Worm (Caenorhabditis elegans): ENCODE data around the gene C14C10.5.

C14C10.5 gene

DNA sequence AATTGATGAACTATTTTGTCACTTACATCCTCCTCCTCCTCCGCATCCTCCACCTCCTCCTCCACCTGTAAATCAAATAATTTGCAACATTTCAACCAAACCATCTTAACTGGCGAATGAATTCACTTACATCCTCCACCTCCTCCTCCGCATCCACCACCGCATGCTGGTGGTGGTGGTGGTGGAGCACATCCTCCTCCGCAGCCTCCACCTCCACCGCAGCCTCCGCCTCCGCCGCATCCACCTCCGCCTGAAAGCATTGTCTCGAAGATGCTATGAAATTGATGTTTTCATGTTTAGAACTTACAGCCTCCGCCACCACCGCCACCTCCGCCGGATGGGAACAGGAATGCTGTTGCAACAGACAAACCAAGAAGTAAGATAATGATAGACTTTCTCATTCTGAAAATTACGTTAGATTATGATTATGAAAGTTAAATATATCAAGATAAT lies 23.5 kb upstream of the C14C10.5 start, which contains the start of gene grl-23:
grl-23 (minus strand) TSS at position 403 of the 453 bp plus-strand sequence.
- TF ChIP-seq B0310.2 (tag; optimal IDR thresholded peaks at IDR 0.05), result no peak
- no peak for TF ChIP-seq hmbx-1 (tag; optimal IDR thresholded peaks at IDR 0.05)

DNA sequence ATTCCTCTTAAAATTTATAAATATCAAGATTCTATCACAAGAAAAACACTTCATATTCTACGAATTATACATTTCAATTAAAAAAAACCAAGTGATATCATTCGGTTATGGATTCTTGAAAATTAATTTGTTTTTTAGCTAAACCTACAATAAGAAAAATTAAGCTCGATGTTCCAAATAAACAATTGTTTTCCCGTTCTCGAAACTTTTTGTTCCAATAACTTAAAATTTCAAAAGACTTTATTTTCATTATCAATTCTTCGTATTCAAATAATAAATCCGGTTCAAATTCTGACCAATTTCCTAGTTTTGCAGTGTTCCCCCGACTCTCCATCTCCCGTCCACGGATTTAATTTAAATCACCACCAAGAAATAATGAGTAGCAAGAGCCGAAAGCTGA lies 20.7 kb upstream of the C14C10.5 start, which contains the start of gene E02A10.3:
E02A10.3 (plus strand) TSS at position 301 of the 400 bp plus-strand sequence.
- TF ChIP-seq ceh-36 (tag; optimal IDR thresholded peaks at IDR 0.05), result no peak
- TF ChIP-seq tra-4 (tag; optimal IDR thresholded peaks at IDR 0.05), result no peak
- TF ChIP-seq hmg-4 (GFP tag; optimal IDR thresholded peaks at IDR 0.05), result no peak
- no peak for TF ChIP-seq hnd-1 (tag; optimal IDR thresholded peaks at IDR 0.05)
- no peak for TF ChIP-seq ama-1 (optimal IDR thresholded peaks at IDR 0.05)
- TF ChIP-seq tbx-37 (GFP tag; conservative IDR thresholded peaks at IDR 0.05), result no peak
- no peak for TF ChIP-seq B0310.2 (tag; optimal IDR thresholded peaks at IDR 0.05)
- TF ChIP-seq F13C5.2 (tag; optimal IDR thresholded peaks at IDR 0.05), result no peak
- no peak for TF ChIP-seq aly-1 (tag; optimal IDR thresholded peaks at IDR 0.05)
- no peak for TF ChIP-seq sea-1 (GFP tag; conservative IDR thresholded peaks at IDR 0.05)
- TF ChIP-seq tbx-11 (GFP tag; IDR thresholded peaks at IDR 0.05), result no peak
- TF ChIP-seq hmbx-1 (tag; optimal IDR thresholded peaks at IDR 0.05), result no peak
- TF ChIP-seq scrt-1 (GFP tag; IDR thresholded peaks at IDR 0.05), result no peak
- no peak for TF ChIP-seq pes-1 (GFP tag; IDR thresholded peaks at IDR 0.05)
- no peak for TF ChIP-seq ceh-13 (GFP tag; optimal IDR thresholded peaks at IDR 0.05)
- no peak for TF ChIP-seq flt-1 (GFP tag; IDR thresholded peaks at IDR 0.05)

DNA sequence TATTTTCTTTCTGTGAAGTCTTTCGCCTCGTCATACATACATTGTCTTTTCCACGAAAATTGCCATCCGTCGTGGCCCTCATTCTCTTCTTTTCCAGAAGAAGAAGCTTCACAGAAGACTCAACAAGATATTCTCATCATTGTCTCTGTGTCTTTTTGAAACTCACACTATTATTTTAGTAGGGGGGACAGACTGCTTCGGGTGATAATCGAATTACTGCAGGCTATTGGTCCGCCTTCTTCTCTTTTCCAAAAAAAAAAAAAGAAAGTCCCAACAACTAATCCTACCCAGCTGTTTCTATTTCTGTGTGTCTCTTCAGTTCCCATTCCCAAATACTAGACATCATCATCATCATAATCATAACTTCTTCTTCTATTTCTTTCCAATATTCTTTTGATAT lies 16.6 kb upstream of the C14C10.5 start:
- TF ChIP-seq ceh-13 (GFP tag; optimal IDR thresholded peaks at IDR 0.05), result no peak
- no peak for TF ChIP-seq ceh-36 (tag; optimal IDR thresholded peaks at IDR 0.05)
- no peak for TF ChIP-seq hmbx-1 (tag; optimal IDR thresholded peaks at IDR 0.05)
- TF ChIP-seq F13C5.2 (tag; optimal IDR thresholded peaks at IDR 0.05), result no peak
- no peak for TF ChIP-seq ama-1 (optimal IDR thresholded peaks at IDR 0.05)
- TF ChIP-seq tbx-37 (GFP tag; conservative IDR thresholded peaks at IDR 0.05), result no peak
- no peak for TF ChIP-seq hmg-4 (GFP tag; optimal IDR thresholded peaks at IDR 0.05)

DNA sequence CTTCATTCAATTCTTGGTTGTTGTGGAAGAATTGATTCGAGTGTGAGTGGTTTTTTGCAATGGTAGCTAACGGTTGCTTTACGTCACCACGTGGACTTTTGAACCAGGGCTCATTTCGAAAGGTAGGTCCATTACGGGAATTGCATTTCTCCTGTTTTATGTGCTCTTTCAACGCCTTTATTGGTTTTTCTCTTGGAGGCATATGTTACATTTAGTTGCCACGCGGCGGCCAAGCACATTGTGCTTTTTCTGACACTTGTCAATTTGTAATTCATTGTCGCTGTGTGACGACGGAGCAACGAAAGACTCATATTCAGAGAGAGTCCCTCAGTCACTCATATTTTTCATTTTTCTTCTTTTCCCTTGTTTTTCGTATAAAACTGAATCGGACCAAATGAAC lies 15.2 kb upstream of the C14C10.5 start:
- TF ChIP-seq aly-1 (tag; optimal IDR thresholded peaks at IDR 0.05), result no peak
- TF ChIP-seq hmbx-1 (tag; optimal IDR thresholded peaks at IDR 0.05), result no peak
- TF ChIP-seq scrt-1 (GFP tag; IDR thresholded peaks at IDR 0.05), result no peak
- TF ChIP-seq ama-1 (optimal IDR thresholded peaks at IDR 0.05), result no peak
- TF ChIP-seq tbx-37 (GFP tag; conservative IDR thresholded peaks at IDR 0.05), result no peak
- TF ChIP-seq sea-1 (GFP tag; conservative IDR thresholded peaks at IDR 0.05), result no peak

DNA sequence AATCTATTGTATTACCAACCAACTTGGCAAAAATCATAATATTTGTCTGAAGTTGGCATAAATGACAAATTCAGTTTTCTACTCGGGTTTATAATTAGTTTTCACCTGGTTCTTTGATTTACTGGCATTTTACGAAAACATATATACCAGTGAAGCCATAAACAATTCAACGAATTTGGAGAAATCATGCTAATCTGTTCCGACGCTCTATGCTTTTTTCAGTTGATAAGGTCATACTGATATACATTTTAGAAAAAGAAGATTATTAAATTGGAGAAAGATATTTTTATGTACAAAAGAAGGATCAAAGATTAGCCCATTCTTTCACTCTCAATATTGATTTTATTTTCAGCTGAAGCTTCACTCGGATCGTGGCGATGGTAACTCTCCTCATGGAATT lies 13.2 kb upstream of the C14C10.5 start:
- TF ChIP-seq pes-1 (GFP tag; IDR thresholded peaks at IDR 0.05) (no peak), scrt-1 (GFP tag; IDR thresholded peaks at IDR 0.05) (no peak), ceh-13 (GFP tag; optimal IDR thresholded peaks at IDR 0.05) (no peak), B0310.2 (tag; optimal IDR thresholded peaks at IDR 0.05) (no peak)

DNA sequence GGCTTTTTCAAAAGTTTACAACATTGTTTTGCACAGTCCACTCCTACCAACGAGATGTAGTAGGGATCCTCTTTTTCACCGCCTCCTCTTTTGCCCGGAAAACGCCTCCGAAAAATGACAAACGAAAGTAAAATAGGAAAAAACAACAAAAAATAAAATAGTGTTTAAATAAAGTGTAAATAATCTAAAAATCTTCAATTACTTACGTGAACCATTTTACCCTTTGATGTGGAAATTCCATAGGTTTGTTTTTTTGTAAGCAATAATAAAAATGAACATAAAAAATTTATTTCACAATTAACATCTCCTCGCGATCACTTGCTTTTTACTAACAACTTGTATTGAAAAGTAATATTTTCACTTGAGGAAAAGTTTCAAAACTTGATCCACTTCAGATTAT lies 12.0 kb upstream of the C14C10.5 start, which contains the start of gene C14C10.1:
C14C10.1 (plus strand) TSS at position 301 of the 400 bp plus-strand sequence.
- TF ChIP-seq sea-1 (GFP tag; conservative IDR thresholded peaks at IDR 0.05) (no peak), flt-1 (GFP tag; IDR thresholded peaks at IDR 0.05) (no peak), tra-4 (tag; optimal IDR thresholded peaks at IDR 0.05) (no peak), hmbx-1 (tag; optimal IDR thresholded peaks at IDR 0.05) (no peak), B0310.2 (tag; optimal IDR thresholded peaks at IDR 0.05) (no peak), tbx-37 (GFP tag; conservative IDR thresholded peaks at IDR 0.05) (no peak), tbx-11 (GFP tag; IDR thresholded peaks at IDR 0.05) (no peak), ama-1 (optimal IDR thresholded peaks at IDR 0.05) (no peak), ets-7 (tag; optimal IDR thresholded peaks at IDR 0.05) (no peak), ceh-36 (tag; optimal IDR thresholded peaks at IDR 0.05) (no peak), hnd-1 (tag; optimal IDR thresholded peaks at IDR 0.05) (no peak), pes-1 (GFP tag; IDR thresholded peaks at IDR 0.05) (no peak)

DNA sequence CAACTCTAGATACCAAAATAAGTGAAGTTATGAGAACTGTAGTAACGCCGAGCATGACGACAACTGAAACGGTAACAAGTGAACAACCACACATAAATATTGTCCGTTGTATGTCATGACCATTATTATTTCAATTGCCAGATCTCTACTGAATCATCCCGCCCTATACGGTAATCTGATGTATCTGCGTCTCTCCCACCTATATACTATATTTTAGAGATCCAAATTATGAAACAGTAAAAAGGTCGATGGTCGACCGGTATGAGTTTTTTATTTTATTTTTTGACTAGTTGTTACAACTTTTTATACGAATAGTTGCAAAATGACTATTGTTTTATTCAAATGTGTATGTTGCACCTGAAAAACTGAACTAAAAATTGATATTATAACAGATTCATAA lies 9.4 kb upstream of the C14C10.5 start, which contains the start of gene ttr-43:
ttr-43 (minus strand) TSS at position 101 of the 400 bp plus-strand sequence.
- TF ChIP-seq aly-1 (tag; optimal IDR thresholded peaks at IDR 0.05) (no peak), F13C5.2 (tag; optimal IDR thresholded peaks at IDR 0.05) (no peak), tbx-37 (GFP tag; conservative IDR thresholded peaks at IDR 0.05) (no peak), ceh-13 (GFP tag; optimal IDR thresholded peaks at IDR 0.05) (no peak), tra-4 (tag; optimal IDR thresholded peaks at IDR 0.05) (no peak), scrt-1 (GFP tag; IDR thresholded peaks at IDR 0.05) (no peak), flt-1 (GFP tag; IDR thresholded peaks at IDR 0.05) (no peak), ceh-36 (tag; optimal IDR thresholded peaks at IDR 0.05) (no peak), ets-7 (tag; optimal IDR thresholded peaks at IDR 0.05) (no peak)

DNA sequence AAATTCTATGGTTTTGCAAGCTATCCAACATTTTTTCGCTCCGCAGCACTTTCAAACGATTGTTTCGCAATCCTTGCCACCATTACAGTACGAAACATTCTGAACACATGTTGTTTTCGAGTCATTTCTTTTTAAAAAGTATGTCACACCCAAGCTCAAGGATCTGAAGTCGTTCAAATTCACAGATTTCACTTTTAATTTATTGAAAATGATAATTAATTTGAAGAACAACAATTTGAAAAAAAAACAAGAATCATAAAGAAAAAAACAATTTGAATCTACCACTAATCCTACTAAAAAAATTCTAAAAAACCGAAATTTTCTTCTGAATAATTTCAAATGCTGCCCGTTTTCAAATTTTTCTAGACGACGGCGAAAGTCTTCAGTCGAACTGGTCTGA lies 7.6 kb upstream of the C14C10.5 start, which contains the start of gene C14C10.2:
C14C10.2 (minus strand) TSS at position 101 of the 400 bp plus-strand sequence.
- no peak for TF ChIP-seq ets-7 (tag; optimal IDR thresholded peaks at IDR 0.05)
- no peak for TF ChIP-seq pes-1 (GFP tag; IDR thresholded peaks at IDR 0.05)
- no peak for TF ChIP-seq tbx-37 (GFP tag; conservative IDR thresholded peaks at IDR 0.05)
- TF ChIP-seq hnd-1 (tag; optimal IDR thresholded peaks at IDR 0.05), result no peak
- TF ChIP-seq ceh-13 (GFP tag; optimal IDR thresholded peaks at IDR 0.05), result no peak
- no peak for TF ChIP-seq ceh-36 (tag; optimal IDR thresholded peaks at IDR 0.05)
- TF ChIP-seq ama-1 (optimal IDR thresholded peaks at IDR 0.05), result no peak
- TF ChIP-seq flt-1 (GFP tag; IDR thresholded peaks at IDR 0.05), result no peak
- no peak for TF ChIP-seq aly-1 (tag; optimal IDR thresholded peaks at IDR 0.05)
- TF ChIP-seq scrt-1 (GFP tag; IDR thresholded peaks at IDR 0.05), result no peak
- no peak for TF ChIP-seq hmbx-1 (tag; optimal IDR thresholded peaks at IDR 0.05)
- TF ChIP-seq B0310.2 (tag; optimal IDR thresholded peaks at IDR 0.05), result no peak
- TF ChIP-seq sea-1 (GFP tag; conservative IDR thresholded peaks at IDR 0.05), result no peak
- TF ChIP-seq tbx-11 (GFP tag; IDR thresholded peaks at IDR 0.05), result no peak
- no peak for TF ChIP-seq tra-4 (tag; optimal IDR thresholded peaks at IDR 0.05)
- TF ChIP-seq F13C5.2 (tag; optimal IDR thresholded peaks at IDR 0.05), result no peak
